Worm (Caenorhabditis elegans) whole organism, L4/young adult: ENCODE measurements around the gene str-225.

ENCODE experiments used
- dao-5 ChIP-seq: sonication (generic microtip); optimal IDR thresholded peaks from 2 replicates; lab custom pipeline; 2016; ENCODE audit warnings: missing genotype, missing genetic modification characterization, moderate library complexity, missing compliant biosample characterization
- him-1 ChIP-seq: sonication (generic microtip); optimal IDR thresholded peaks from 2 replicates; lab custom pipeline; 2016; ENCODE audit warnings: missing genotype, missing genetic modification reagents, missing genetic modification characterization, missing compliant biosample characterization

DNA sequence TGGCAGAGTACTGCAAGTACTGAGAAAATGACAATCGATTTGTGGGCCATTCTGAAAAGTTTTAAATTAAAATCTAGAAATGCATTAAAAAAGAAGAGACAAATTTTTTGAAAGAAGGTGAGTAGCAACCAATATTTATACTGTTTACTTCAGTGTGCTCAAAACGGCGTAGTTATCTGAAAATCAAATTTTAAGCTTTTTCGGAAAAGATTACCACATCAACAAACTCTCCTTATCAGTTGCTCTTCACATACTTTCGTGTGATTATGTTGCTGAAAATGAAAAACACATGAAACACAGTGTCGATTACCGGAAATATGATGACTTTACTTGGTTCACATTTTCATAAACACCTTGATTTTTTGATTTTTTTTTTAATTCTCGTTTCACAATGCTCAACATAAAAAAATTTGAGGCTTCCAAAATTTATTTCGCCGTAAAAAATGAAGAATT, 25.0 kb upstream of the str-225 start, which contains the start of gene lys-7:
- no peak for TF ChIP-seq him-1 (tag; lab: Kevin White, UChicago)
- no peak for TF ChIP-seq dao-5 (tag; lab: Kevin White, UChicago)
